Fruit fly (Drosophila melanogaster) whole organism, embryonic: Measurements from ENCODE around the gene msd1.

Experiments
- CG11398 ChIP-seq: fragments of 200-800 bp; sonication (Bioruptor generic); optimal IDR thresholded peaks from 2 replicates; lab custom pipeline; 2016; ENCODE audit warnings: missing biosample characterization, missing genetic modification characterization
- CG12219 ChIP-seq: fragments of 200-800 bp; sonication (Bioruptor generic); optimal IDR thresholded peaks from 3 replicates; lab custom pipeline; 2018; ENCODE audit warnings: missing biosample characterization, mild to moderate bottlenecking, missing genetic modification characterization
- CG13894 ChIP-seq: fragments of 200-800 bp; sonication (Bioruptor generic); optimal IDR thresholded peaks from 3 replicates; lab custom pipeline; 2018; ENCODE audit warnings: missing biosample characterization, mild to moderate bottlenecking, missing genetic modification characterization, moderate library complexity
- CG14860 ChIP-seq: fragments of 200-800 bp; sonication (Bioruptor generic); IDR thresholded peaks from 3 replicates; pipeline ENCODE4 v1.3.6; 2022; ENCODE audit warnings: missing biosample characterization, missing genetic modification characterization; ENCODE audit not compliant: partially characterized antibody
- CG15696 ChIP-seq: fragments of 200-800 bp; sonication (Bioruptor generic); optimal IDR thresholded peaks from 2 replicates; lab custom pipeline; 2019; ENCODE audit warnings: missing biosample characterization, mild to moderate bottlenecking, missing genetic modification characterization, moderate library complexity
- CG17359 ChIP-seq: fragments of 200-800 bp; sonication (Bioruptor generic); optimal IDR thresholded peaks from 3 replicates; lab custom pipeline; 2018; ENCODE audit warnings: missing biosample characterization, mild to moderate bottlenecking, missing genetic modification characterization, moderate library complexity
- CG17361 ChIP-seq: fragments of 200-800 bp; sonication (Bioruptor generic); IDR thresholded peaks from 3 replicates; pipeline ENCODE4 v1.3.6; 2022; ENCODE audit warnings: missing biosample characterization, missing genetic modification characterization
- CG17385 ChIP-seq: fragments of 200-800 bp; sonication (Bioruptor generic); optimal IDR thresholded peaks from 3 replicates; lab custom pipeline; 2018; ENCODE audit warnings: missing biosample characterization, mild to moderate bottlenecking, missing genetic modification characterization
- CG17568 ChIP-seq: fragments of 200-800 bp; sonication (Bioruptor generic); optimal IDR thresholded peaks from 2 replicates; lab custom pipeline; 2018; ENCODE audit warnings: missing biosample characterization, mild to moderate bottlenecking, missing genetic modification characterization, moderate library complexity
- CG2889 ChIP-seq: fragments of 200-800 bp; sonication (Bioruptor generic); IDR thresholded peaks from 3 replicates; pipeline ENCODE4 v1.3.6; 2022; ENCODE audit warnings: missing biosample characterization, missing genetic modification characterization
- CG31441 ChIP-seq: fragments of 200-800 bp; sonication (Bioruptor generic); IDR thresholded peaks from 2 replicates; pipeline ENCODE4 v1.3.6; 2022; ENCODE audit warnings: missing biosample characterization, missing genetic modification characterization
- CG3726 ChIP-seq: fragments of 200-800 bp; sonication (Bioruptor generic); IDR thresholded peaks from 3 replicates; pipeline ENCODE4, ENCODE4 v1.3.6; 2022; ENCODE audit warnings: missing biosample characterization, missing genetic modification characterization
- CG3995 ChIP-seq: fragments of 200-800 bp; sonication (Bioruptor generic); optimal IDR thresholded peaks from 3 replicates; lab custom pipeline; 2016; ENCODE audit warnings: missing biosample characterization, missing genetic modification characterization
- CG42726 ChIP-seq: fragments of 200-800 bp; sonication (Bioruptor generic); IDR thresholded peaks from 2 replicates; pipeline ENCODE4 v1.3.6; 2022; ENCODE audit warnings: missing biosample characterization, missing genetic modification characterization; ENCODE audit not compliant: partially characterized antibody
- CG5953 ChIP-seq: fragments of 200-800 bp; sonication (Bioruptor generic); IDR thresholded peaks from 2 replicates; pipeline ENCODE4 v1.3.6; 2022; ENCODE audit warnings: missing biosample characterization, missing genetic modification characterization
- CG6175 ChIP-seq: fragments of 200-800 bp; sonication (Bioruptor generic); IDR thresholded peaks from 3 replicates; pipeline ENCODE4 v1.3.6; 2022; ENCODE audit warnings: missing biosample characterization, missing genetic modification characterization
- CG7372 ChIP-seq: fragments of 200-800 bp; sonication (Bioruptor generic); IDR thresholded peaks from 2 replicates; pipeline ENCODE4 v1.3.6; 2022; ENCODE audit warnings: missing biosample characterization, missing genetic modification characterization
- CG8290 ChIP-seq, 3 experiments: fragments of 200-800 bp; sonication (Bioruptor generic); optimal IDR thresholded peaks; 2 replicates each; lab custom pipeline; 2016 to 2019; ENCODE audit warnings: missing biosample characterization in 3 of 3, missing genetic modification characterization in 3 of 3, mild to moderate bottlenecking in 2 of 3, moderate library complexity in 1 of 3
- CG8765 ChIP-seq: fragments of 200-800 bp; sonication (Bioruptor generic); IDR thresholded peaks from 2 replicates; pipeline ENCODE4 v1.3.6; 2022; ENCODE audit warnings: missing biosample characterization, missing genetic modification characterization
- CG8944 ChIP-seq: fragments of 200-800 bp; sonication (Bioruptor generic); optimal IDR thresholded peaks from 3 replicates; lab custom pipeline; 2016; ENCODE audit warnings: missing biosample characterization, missing genetic modification characterization
- CG9437 ChIP-seq: fragments of 200-800 bp; sonication (Bioruptor generic); optimal IDR thresholded peaks from 2 replicates; lab custom pipeline; 2018; ENCODE audit warnings: missing biosample characterization, mild to moderate bottlenecking, missing genetic modification characterization
- CG9727 ChIP-seq: fragments of 200-800 bp; sonication (Bioruptor generic); optimal IDR thresholded peaks from 3 replicates; lab custom pipeline; 2017; ENCODE audit warnings: missing biosample characterization, mild to moderate bottlenecking, missing genetic modification characterization
- Gug ChIP-seq: fragments of 200-800 bp; sonication (Bioruptor generic); IDR thresholded peaks from 4 replicates; pipeline ENCODE4 v1.3.6; 2022; ENCODE audit warnings: missing biosample characterization, missing genetic modification characterization
- HLH3B ChIP-seq: fragments of 200-800 bp; sonication (Bioruptor generic); IDR thresholded peaks from 2 replicates; pipeline ENCODE4 v1.3.6; 2022; ENCODE audit warnings: missing biosample characterization, missing genetic modification characterization
- HLH54F ChIP-seq: fragments of 200-800 bp; sonication (Bioruptor generic); optimal IDR thresholded peaks from 3 replicates; lab custom pipeline; 2016; ENCODE audit warnings: missing biosample characterization, missing genetic modification characterization
- Hr78 ChIP-seq, 2 experiments: fragments of 200-800 bp in 1 of 2; fragments of >200 bp in 1 of 2; sonication (Bioruptor generic) in 1 of 2; optimal IDR thresholded peaks; 2 replicates each; lab custom pipeline; 2017 to 2019; ENCODE audit warnings: missing biosample characterization in 2 of 2, missing genetic modification characterization in 2 of 2, mild to moderate bottlenecking in 1 of 2, moderate library complexity in 1 of 2
- MESR4 ChIP-seq: fragments of 200-800 bp; sonication (Bioruptor generic); optimal IDR thresholded peaks from 2 replicates; lab custom pipeline; 2018; ENCODE audit warnings: missing biosample characterization, mild to moderate bottlenecking, missing genetic modification characterization, moderate library complexity
- Mad ChIP-seq: fragments of 200-800 bp; sonication (Bioruptor generic); optimal IDR thresholded peaks from 2 replicates; lab custom pipeline; 2016; ENCODE audit warnings: missing biosample characterization, missing genetic modification characterization
- Max ChIP-seq: fragments of 200-800 bp; sonication (Bioruptor generic); optimal IDR thresholded peaks from 2 replicates; lab custom pipeline; 2016; ENCODE audit warnings: missing biosample characterization, mild to moderate bottlenecking, missing genetic modification characterization
- Med ChIP-seq: fragments of 200-800 bp; sonication (Bioruptor generic); peaks from one replicate; lab custom pipeline; 2016; ENCODE audit warnings: missing biosample characterization, missing genetic modification characterization, mild to moderate bottlenecking, inconsistent platforms, moderate library complexity
- Nf-YB ChIP-seq: fragments of 200-800 bp; sonication (Bioruptor generic); optimal IDR thresholded peaks from 3 replicates; lab custom pipeline; 2019; ENCODE audit warnings: missing biosample characterization, mild to moderate bottlenecking, missing genetic modification characterization, moderate library complexity
- Nf-YC ChIP-seq: fragments of 200-800 bp; optimal IDR thresholded peaks from 3 replicates; lab custom pipeline; 2019; ENCODE audit warnings: missing biosample characterization, mild to moderate bottlenecking, missing genetic modification characterization, moderate library complexity
- NfI ChIP-seq: fragments of 200-800 bp; sonication (Bioruptor generic); optimal IDR thresholded peaks from 3 replicates; lab custom pipeline; 2018; ENCODE audit warnings: missing biosample characterization, mild to moderate bottlenecking, missing genetic modification characterization, moderate library complexity
- Oli ChIP-seq: fragments of 200-800 bp; sonication (Bioruptor generic); optimal IDR thresholded peaks from 2 replicates; lab custom pipeline; 2018; ENCODE audit warnings: missing biosample characterization, mild to moderate bottlenecking, missing genetic modification characterization, moderate library complexity
- Opbp ChIP-seq: fragments of 200-800 bp; sonication (Bioruptor generic); IDR thresholded peaks from 3 replicates; pipeline ENCODE4 v1.3.6; 2022; ENCODE audit warnings: missing biosample characterization, missing genetic modification characterization; ENCODE audit not compliant: partially characterized antibody
- az2 ChIP-seq: fragments of 200-800 bp; sonication (Bioruptor generic); optimal IDR thresholded peaks from 3 replicates; lab custom pipeline; 2016; ENCODE audit warnings: missing biosample characterization, missing genetic modification characterization
- bcd ChIP-seq: fragments of 200-800 bp; sonication (Bioruptor generic); optimal IDR thresholded peaks from 2 replicates; lab custom pipeline; 2017; ENCODE audit warnings: missing biosample characterization, mild to moderate bottlenecking, missing genetic modification characterization
- cwo ChIP-seq: fragments of 200-800 bp; sonication (Bioruptor generic); optimal IDR thresholded peaks from 3 replicates; lab custom pipeline; 2017; ENCODE audit warnings: missing biosample characterization, missing genetic modification characterization, mild to moderate bottlenecking, moderate library complexity, missing genetic modification reagents
- dpn ChIP-seq, 2 experiments: fragments of 200-800 bp; sonication (Bioruptor generic); optimal IDR thresholded peaks; 3 replicates each; lab custom pipeline; 2016; ENCODE audit warnings: missing biosample characterization in 2 of 2, missing genetic modification characterization in 2 of 2
- gt ChIP-seq: fragments of 200-800 bp; sonication (Bioruptor generic); IDR thresholded peaks from 2 replicates; pipeline ENCODE4 v1.3.6; 2022; ENCODE audit warnings: missing biosample characterization, missing genetic modification characterization
- hkb ChIP-seq, 2 experiments: fragments of 200-800 bp in 1 of 2; fragments of >200 bp in 1 of 2; sonication (Bioruptor generic) in 1 of 2; IDR thresholded peaks in 1 of 2; optimal IDR thresholded peaks in 1 of 2; 2 replicates each; pipeline versions ENCODE4 v1.3.6 to Lab custom; 2017 to 2022; ENCODE audit warnings: missing biosample characterization in 1 of 2, missing genetic modification characterization in 1 of 2
- lmd ChIP-seq: fragments of 200-800 bp; sonication (Bioruptor generic); IDR thresholded peaks from 2 replicates; pipeline ENCODE4 v1.3.6; 2022; ENCODE audit warnings: missing biosample characterization, missing genetic modification characterization
- pho ChIP-seq: fragments of 200-800 bp; sonication (Bioruptor generic); optimal IDR thresholded peaks from 2 replicates; lab custom pipeline; 2016; ENCODE audit warnings: missing biosample characterization, missing genetic modification characterization
- phol ChIP-seq: fragments of 200-800 bp; sonication (Bioruptor generic); optimal IDR thresholded peaks from 3 replicates; lab custom pipeline; 2018; ENCODE audit warnings: missing biosample characterization, mild to moderate bottlenecking, missing genetic modification characterization, moderate library complexity
- shn ChIP-seq: fragments of 200-800 bp; sonication (Bioruptor generic); optimal IDR thresholded peaks from 3 replicates; lab custom pipeline; 2016; ENCODE audit warnings: missing biosample characterization, missing genetic modification characterization
- unc-4 ChIP-seq: fragments of 200-800 bp; sonication (Bioruptor generic); IDR thresholded peaks from 2 replicates; pipeline ENCODE4 v1.3.6; 2022; ENCODE audit warnings: missing biosample characterization, missing genetic modification characterization; ENCODE audit not compliant: partially characterized antibody
- zfh2 ChIP-seq: fragments of 200-800 bp; sonication (Bioruptor generic); optimal IDR thresholded peaks from 2 replicates; lab custom pipeline; 2016; ENCODE audit warnings: missing biosample characterization, missing genetic modification characterization

msd1 gene

dm6 chr3L:1319097-1319725 is 12.3 kb upstream of the msd1 start (continued):
- TF ChIP-seq HLH3B (GFP tag; lab: Robert Waterston, UW) (peak; percentile 85), shn (GFP tag; lab: Kevin White, UChicago) (peak; percentile 47), Med (GFP tag; lab: Kevin White, UChicago) (peak; percentile 78), Mad (peak; percentile 63), CG17361 (GFP tag; lab: Robert Waterston, UW) (peak; percentile 79), unc-4 (GFP tag; lab: Robert Waterston, UW) (no peak), CG9437 (GFP tag; lab: Kevin White, UChicago) (peak; percentile 38), Oli (tag; lab: Kevin White, UChicago) (peak; percentile 81), pho (peak; percentile 51), NfI (GFP tag; lab: Kevin White, UChicago) (peak; percentile 80), CG12219 (GFP tag; lab: Kevin White, UChicago) (peak; percentile 76), CG7372 (GFP tag; lab: Robert Waterston, UW) (0 out of 2 replicates have a peak, but pooled peaks have one; percentile 39), Nf-YC (tag; lab: Kevin White, UChicago) (no peak), CG6175 (GFP tag; lab: Robert Waterston, UW) (no peak), CG8944 (GFP tag; lab: Kevin White, UChicago) (peak; percentile 73), CG13894 (no peak), hkb (optimal IDR thresholded peaks at IDR 0.05; lab: Kevin White, UChicago) (no peak), hkb (GFP tag; IDR thresholded peaks at IDR 0.05; lab: Robert Waterston, UW) (peak; percentile 90), CG3995 (GFP tag; lab: Kevin White, UChicago) (no peak), CG17568 (GFP tag; lab: Kevin White, UChicago) (no peak), CG2889 (GFP tag; lab: Robert Waterston, UW) (no peak), CG42726 (GFP tag; lab: Robert Waterston, UW) (no peak), CG8765 (GFP tag; lab: Robert Waterston, UW) (no peak; the same call in 1 of the 2 replicates), dpn (GFP tag; optimal IDR thresholded peaks at IDR 0.05; lab: Kevin White, UChicago) (peak; percentile 74 to 79), CG11398 (GFP tag; lab: Kevin White, UChicago) (no peak), HLH54F (GFP tag; lab: Kevin White, UChicago) (peak; percentile 62), az2 (peak; percentile 87), CG15696 (tag; lab: Kevin White, UChicago) (no peak), Nf-YB (peak; percentile 38), cwo (GFP tag; lab: Kevin White, UChicago) (peak; percentile 9), CG3726 (GFP tag; lab: Robert Waterston, UW) (peak; percentile 30; the same call in 2 of the 3 replicates), zfh2 (GFP tag; lab: Kevin White, UChicago) (peak; percentile 1), CG14860 (GFP tag; lab: Robert Waterston, UW) (no peak), bcd (GFP tag; lab: Kevin White, UChicago) (peak; percentile 67), Max (GFP tag; lab: Kevin White, UChicago) (peak; percentile 54), gt (GFP tag; lab: Robert Waterston, UW) (peak; percentile 38; the same call in 1 of the 2 replicates), lmd (GFP tag; lab: Robert Waterston, UW) (peak; percentile 74; the same call in 1 of the 2 replicates), Opbp (no peak)
- TF ChIP-seq, all 482 proteins: peak for 325

dm6 chr3L:1320230-1320930 is 11.2 kb upstream of the msd1 start:
- TF ChIP-seq Hr78 (GFP tag; optimal IDR thresholded peaks at IDR 0.05; lab: Kevin White, UChicago) (peak in 1 of 2 experiments; percentile 99), CG5953 (GFP tag; lab: Robert Waterston, UW) (peak; percentile 49; the same call in 1 of the 2 replicates), Gug (0 out of 4 replicates have a peak, but pooled peaks have one; percentile 2), MESR4 (GFP tag; lab: Kevin White, UChicago) (no peak), CG17385 (GFP tag; lab: Kevin White, UChicago) (peak; percentile 12), CG17359 (tag; lab: Kevin White, UChicago) (no peak), CG8290 (GFP tag; optimal IDR thresholded peaks at IDR 0.05; lab: Kevin White, UChicago) (no peak), CG8290 (tag; optimal IDR thresholded peaks at IDR 0.05; lab: Kevin White, UChicago) (peak in 1 of 2 experiments; percentile 5), phol (tag; lab: Kevin White, UChicago) (peak; percentile 7), CG31441 (GFP tag; lab: Robert Waterston, UW) (0 out of 2 replicates have a peak, but pooled peaks have one; percentile 20), CG9727 (GFP tag; lab: Kevin White, UChicago) (peak; percentile 4)
